Fruit fly (Drosophila melanogaster) whole organism, embryonic: ENCODE data around the gene Nph.
A peak's percentile ranks its signal among the peaks of the same experiment; 100 is the strongest.

Experiments used
- B-H1 ChIP-seq: fragments of 200-800 bp; sonication (Bioruptor generic); IDR thresholded peaks from 3 replicates; pipeline ENCODE4 v1.3.6; 2022; ENCODE audit warnings: missing biosample characterization, missing genetic modification characterization
- Bdp1 ChIP-seq: fragments of 200-800 bp; sonication (Bioruptor generic); optimal IDR thresholded peaks from 3 replicates; lab custom pipeline; 2016; ENCODE audit warnings: missing biosample characterization, missing genetic modification characterization
- Bteb2 ChIP-seq: fragments of 200-800 bp; sonication (Bioruptor generic); optimal IDR thresholded peaks from 2 replicates; lab custom pipeline; 2016; ENCODE audit warnings: missing biosample characterization, missing genetic modification characterization
- CG10267 ChIP-seq: fragments of 200-800 bp; sonication (Bioruptor generic); optimal IDR thresholded peaks from 2 replicates; lab custom pipeline; 2018; ENCODE audit warnings: missing biosample characterization, mild to moderate bottlenecking, missing genetic modification characterization, moderate library complexity
- CG11398 ChIP-seq: fragments of 200-800 bp; sonication (Bioruptor generic); optimal IDR thresholded peaks from 2 replicates; lab custom pipeline; 2016; ENCODE audit warnings: missing biosample characterization, missing genetic modification characterization
- CG11504 ChIP-seq: fragments of 200-800 bp; sonication (Bioruptor generic); optimal IDR thresholded peaks from 3 replicates; lab custom pipeline; 2019; ENCODE audit warnings: missing biosample characterization, mild to moderate bottlenecking, missing genetic modification characterization, moderate library complexity
- CG12155 ChIP-seq: fragments of 200-800 bp; sonication (Bioruptor generic); optimal IDR thresholded peaks from 3 replicates; lab custom pipeline; 2016; ENCODE audit warnings: missing biosample characterization, missing genetic modification characterization
- CG13123 ChIP-seq: fragments of 200-800 bp; sonication (Bioruptor generic); optimal IDR thresholded peaks from 2 replicates; lab custom pipeline; 2016; ENCODE audit warnings: missing biosample characterization, missing genetic modification characterization
- CG13624 ChIP-seq: fragments of 200-800 bp; sonication (Bioruptor generic); optimal IDR thresholded peaks from 2 replicates; lab custom pipeline; 2016; ENCODE audit warnings: missing biosample characterization, missing genetic modification characterization
- CG13894 ChIP-seq: fragments of 200-800 bp; sonication (Bioruptor generic); optimal IDR thresholded peaks from 3 replicates; lab custom pipeline; 2018; ENCODE audit warnings: missing biosample characterization, mild to moderate bottlenecking, missing genetic modification characterization, moderate library complexity
- CG17328 ChIP-seq: fragments of 200-800 bp; sonication (Bioruptor generic); IDR thresholded peaks from 2 replicates; pipeline ENCODE4 v1.3.6; 2022; ENCODE audit warnings: missing biosample characterization, missing genetic modification characterization
- CG17612 ChIP-seq: fragments of 200-800 bp; sonication (Bioruptor generic); IDR thresholded peaks from 2 replicates; pipeline ENCODE4 v1.3.6; 2022; ENCODE audit warnings: missing biosample characterization, missing genetic modification characterization
- CG18619 ChIP-seq: fragments of 200-800 bp; sonication (Bioruptor generic); optimal IDR thresholded peaks from 3 replicates; lab custom pipeline; 2017; ENCODE audit warnings: missing biosample characterization, mild to moderate bottlenecking, missing genetic modification characterization
- CG18764 ChIP-seq: fragments of 200-800 bp; sonication (Bioruptor generic); optimal IDR thresholded peaks from 3 replicates; lab custom pipeline; 2016; ENCODE audit warnings: missing biosample characterization, missing genetic modification characterization
- CG30403 ChIP-seq: fragments of 200-800 bp; sonication (Bioruptor generic); optimal IDR thresholded peaks from 3 replicates; lab custom pipeline; 2016; ENCODE audit warnings: missing biosample characterization, missing genetic modification characterization
- CG3065 ChIP-seq: fragments of 200-800 bp; sonication (Bioruptor generic); optimal IDR thresholded peaks from 2 replicates; lab custom pipeline; 2016; ENCODE audit warnings: missing biosample characterization, missing genetic modification characterization
- CG31441 ChIP-seq: fragments of 200-800 bp; sonication (Bioruptor generic); IDR thresholded peaks from 2 replicates; pipeline ENCODE4 v1.3.6; 2022; ENCODE audit warnings: missing biosample characterization, missing genetic modification characterization
- CG43689 ChIP-seq: fragments of 200-800 bp; sonication (Bioruptor generic); IDR thresholded peaks from 2 replicates; pipeline ENCODE4 v1.3.6; 2022; ENCODE audit warnings: missing biosample characterization, missing genetic modification characterization
- CG4617 ChIP-seq: fragments of 200-800 bp; sonication (Bioruptor generic); optimal IDR thresholded peaks from 3 replicates; lab custom pipeline; 2016; ENCODE audit warnings: missing biosample characterization, missing genetic modification characterization, borderline replicate concordance
- CG5180 ChIP-seq: fragments of 200-800 bp; sonication (Bioruptor generic); optimal IDR thresholded peaks from 3 replicates; lab custom pipeline; 2017; ENCODE audit warnings: missing biosample characterization, missing genetic modification characterization, mild to moderate bottlenecking, moderate library complexity, missing genetic modification reagents
- CG5953 ChIP-seq: fragments of 200-800 bp; sonication (Bioruptor generic); IDR thresholded peaks from 2 replicates; pipeline ENCODE4 v1.3.6; 2022; ENCODE audit warnings: missing biosample characterization, missing genetic modification characterization
- CG6765 ChIP-seq: fragments of 200-800 bp; sonication (Bioruptor generic); optimal IDR thresholded peaks from 3 replicates; lab custom pipeline; 2017; ENCODE audit warnings: missing biosample characterization, mild to moderate bottlenecking, missing genetic modification characterization
- CG9797 ChIP-seq: fragments of 200-800 bp; sonication (Bioruptor generic); optimal IDR thresholded peaks from 3 replicates; lab custom pipeline; 2018; ENCODE audit warnings: missing biosample characterization, mild to moderate bottlenecking, missing genetic modification characterization
- CG9817 ChIP-seq: fragments of 200-800 bp; sonication (Bioruptor generic); optimal IDR thresholded peaks from 2 replicates; lab custom pipeline; 2018; ENCODE audit warnings: missing biosample characterization, mild to moderate bottlenecking, missing genetic modification characterization, moderate library complexity
- CG9932 ChIP-seq: fragments of 200-800 bp; sonication (Bioruptor generic); IDR thresholded peaks from 2 replicates; pipeline ENCODE4 v1.3.6; 2022; ENCODE audit warnings: missing biosample characterization, missing genetic modification characterization
- CoRest ChIP-seq: fragments of 200-800 bp; sonication (Bioruptor generic); optimal IDR thresholded peaks from 3 replicates; lab custom pipeline; 2018; ENCODE audit warnings: missing biosample characterization, mild to moderate bottlenecking, missing genetic modification characterization, moderate library complexity
- Fer3 ChIP-seq: fragments of 200-800 bp; sonication (Bioruptor generic); optimal IDR thresholded peaks from 2 replicates; lab custom pipeline; 2018; ENCODE audit warnings: missing biosample characterization, mild to moderate bottlenecking, missing genetic modification characterization, moderate library complexity
- H15 ChIP-seq: fragments of 200-800 bp; sonication (Bioruptor generic); IDR thresholded peaks from 3 replicates; pipeline ENCODE4 v1.3.6; 2022; ENCODE audit warnings: missing biosample characterization, missing genetic modification characterization
- H2.0 ChIP-seq: fragments of 200-800 bp; sonication (Bioruptor generic); IDR thresholded peaks from 2 replicates; pipeline ENCODE4 v1.3.6; 2022; ENCODE audit warnings: missing biosample characterization, missing genetic modification characterization
- Myb ChIP-seq: fragments of 200-800 bp; sonication (Bioruptor generic); optimal IDR thresholded peaks from 2 replicates; lab custom pipeline; 2016; ENCODE audit warnings: missing biosample characterization, missing genetic modification characterization
- Oli ChIP-seq: fragments of 200-800 bp; sonication (Bioruptor generic); optimal IDR thresholded peaks from 2 replicates; lab custom pipeline; 2018; ENCODE audit warnings: missing biosample characterization, mild to moderate bottlenecking, missing genetic modification characterization, moderate library complexity
- TFAM ChIP-seq: fragments of 200-800 bp; sonication (Bioruptor generic); optimal IDR thresholded peaks from 2 replicates; lab custom pipeline; 2017; ENCODE audit warnings: missing biosample characterization, missing genetic modification characterization, inconsistent platforms
- Xbp1 ChIP-seq: fragments of 200-800 bp; sonication (Bioruptor generic); optimal IDR thresholded peaks from 3 replicates; lab custom pipeline; 2016; ENCODE audit warnings: missing biosample characterization, mild to moderate bottlenecking, missing genetic modification characterization
- caup ChIP-seq: fragments of 200-800 bp; sonication (Bioruptor generic); optimal IDR thresholded peaks from 3 replicates; lab custom pipeline; 2017; ENCODE audit warnings: missing biosample characterization, mild to moderate bottlenecking, missing genetic modification characterization, moderate library complexity; ENCODE audit not compliant: severe bottlenecking
- corto ChIP-seq: fragments of 200-800 bp; sonication (Bioruptor generic); optimal IDR thresholded peaks from 2 replicates; lab custom pipeline; 2016; ENCODE audit warnings: missing biosample characterization, mild to moderate bottlenecking, missing genetic modification characterization, moderate library complexity
- fd3F ChIP-seq: fragments of 200-800 bp; sonication (Bioruptor generic); optimal IDR thresholded peaks from 2 replicates; lab custom pipeline; 2018; ENCODE audit warnings: missing biosample characterization, mild to moderate bottlenecking, missing genetic modification characterization, moderate library complexity
- gem ChIP-seq: fragments of 200-800 bp; sonication (Bioruptor generic); optimal IDR thresholded peaks from 2 replicates; lab custom pipeline; 2019; ENCODE audit warnings: missing biosample characterization, mild to moderate bottlenecking, missing genetic modification characterization, moderate library complexity
- gsb ChIP-seq: fragments of 200-800 bp; sonication (Bioruptor generic); IDR thresholded peaks from 2 replicates; pipeline ENCODE4 v1.3.6; 2022; ENCODE audit warnings: missing biosample characterization, missing genetic modification characterization
- kah ChIP-seq: fragments of 200-800 bp; sonication (Bioruptor generic); optimal IDR thresholded peaks from 2 replicates; lab custom pipeline; 2018; ENCODE audit warnings: missing biosample characterization, mild to moderate bottlenecking, missing genetic modification characterization
- kay ChIP-seq: fragments of 200-800 bp; sonication (Bioruptor generic); optimal IDR thresholded peaks from 2 replicates; lab custom pipeline; 2016; ENCODE audit warnings: missing biosample characterization, missing genetic modification characterization
- klu ChIP-seq: fragments of 200-800 bp; sonication (Bioruptor generic); IDR thresholded peaks from 2 replicates; pipeline ENCODE4 v1.3.6; 2022; ENCODE audit warnings: missing biosample characterization, missing genetic modification characterization
- lmd ChIP-seq: fragments of 200-800 bp; sonication (Bioruptor generic); IDR thresholded peaks from 2 replicates; pipeline ENCODE4 v1.3.6; 2022; ENCODE audit warnings: missing biosample characterization, missing genetic modification characterization
- mirr ChIP-seq: fragments of 200-800 bp; sonication (Bioruptor generic); optimal IDR thresholded peaks from 3 replicates; lab custom pipeline; 2018; ENCODE audit warnings: missing biosample characterization, mild to moderate bottlenecking, missing genetic modification characterization
- nau ChIP-seq: fragments of 200-800 bp; sonication (Bioruptor generic); optimal IDR thresholded peaks from 3 replicates; lab custom pipeline; 2017; ENCODE audit warnings: missing biosample characterization, mild to moderate bottlenecking, missing genetic modification characterization, missing genetic modification reagents
- seq ChIP-seq: fragments of 200-800 bp; sonication (Bioruptor generic); IDR thresholded peaks from 2 replicates; pipeline ENCODE4 v1.3.6; 2022; ENCODE audit warnings: missing biosample characterization, missing genetic modification characterization
- sna ChIP-seq: fragments of 200-800 bp; sonication (Bioruptor generic); IDR thresholded peaks from 2 replicates; pipeline ENCODE4 v1.3.6; 2022; ENCODE audit warnings: missing biosample characterization, missing genetic modification characterization; ENCODE audit not compliant: partially characterized antibody
- ssp ChIP-seq: fragments of 200-800 bp; sonication (Bioruptor generic); IDR thresholded peaks from 2 replicates; pipeline ENCODE4 v1.3.6; 2022; ENCODE audit warnings: missing biosample characterization, missing genetic modification characterization
- trh ChIP-seq: fragments of 200-800 bp; sonication (Bioruptor generic); optimal IDR thresholded peaks from 2 replicates; lab custom pipeline; 2016; ENCODE audit warnings: missing biosample characterization, missing genetic modification characterization
- vnd ChIP-seq: fragments of 200-800 bp; sonication (Bioruptor generic); IDR thresholded peaks from 3 replicates; pipeline ENCODE4 v1.3.6; 2022; ENCODE audit warnings: missing biosample characterization, missing genetic modification characterization; ENCODE audit not compliant: partially characterized antibody

Nph gene

dm6 chr3R:30043139-30043744, 38.6 kb upstream of the Nph start, which contains the start of gene Sry-delta (continued):
- peak; percentile 64 for TF ChIP-seq klu (GFP tag; lab: Robert Waterston, UW)
- peak; percentile 82 for TF ChIP-seq mirr (GFP tag; lab: Kevin White, UChicago)
- no peak; the same call in 1 of the 2 replicates for TF ChIP-seq CG31441 (GFP tag; lab: Robert Waterston, UW)
- peak; percentile 66 for TF ChIP-seq CG9797 (GFP tag; lab: Kevin White, UChicago)
- TF ChIP-seq ssp: peak; percentile 83
- TF ChIP-seq CG30403: peak; percentile 90
- no peak for TF ChIP-seq caup (GFP tag; lab: Kevin White, UChicago)
- TF ChIP-seq fd3F (GFP tag; lab: Kevin White, UChicago): peak; percentile 3
- TF ChIP-seq CG4617 (GFP tag; lab: Kevin White, UChicago): peak; percentile 98
- TF ChIP-seq sna (GFP tag; lab: Robert Waterston, UW): peak; percentile 81
- TF ChIP-seq vnd: peak; percentile 46; the same call in 2 of the 3 replicates
- TF ChIP-seq Bteb2: peak; percentile 74
- peak; percentile 45 for TF ChIP-seq CG3065 (GFP tag; lab: Kevin White, UChicago)
- peak; percentile 79 for TF ChIP-seq CG10267 (tag; lab: Kevin White, UChicago)
- TF ChIP-seq TFAM (GFP tag; lab: Kevin White, UChicago): peak; percentile 13
- TF ChIP-seq CG18764 (GFP tag; lab: Kevin White, UChicago): peak; percentile 80
- peak; percentile 60 for TF ChIP-seq H2.0 (GFP tag; lab: Robert Waterston, UW)
- TF ChIP-seq CG18619 (GFP tag; lab: Kevin White, UChicago): peak; percentile 62
- peak; percentile 75 for TF ChIP-seq Fer3
- peak; percentile 70 for TF ChIP-seq Myb (GFP tag; lab: Kevin White, UChicago)
- TF ChIP-seq CG17612: no peak; the same call in 1 of the 2 replicates
- peak; percentile 70 for TF ChIP-seq CoRest (tag; lab: Kevin White, UChicago)
- peak; percentile 89 for TF ChIP-seq CG13894 (tag; lab: Kevin White, UChicago)
- TF ChIP-seq seq: no peak; the same call in 1 of the 2 replicates
- TF ChIP-seq CG6765: peak; percentile 40
- TF ChIP-seq CG5953 (GFP tag; lab: Robert Waterston, UW): 0 out of 2 replicates have a peak, but pooled peaks have one; percentile 23
- TF ChIP-seq CG12155 (GFP tag; lab: Kevin White, UChicago): peak; percentile 81
- peak; percentile 79 for TF ChIP-seq CG9817 (tag; lab: Kevin White, UChicago)
- TF ChIP-seq gem (tag; lab: Kevin White, UChicago): no peak
- no peak for TF ChIP-seq CG5180 (GFP tag; lab: Kevin White, UChicago)
- TF ChIP-seq H15 (GFP tag; lab: Robert Waterston, UW): peak; percentile 61; the same call in 1 of the 3 replicates
- peak; percentile 70 for TF ChIP-seq CG11398 (GFP tag; lab: Kevin White, UChicago)
- TF ChIP-seq Xbp1 (GFP tag; lab: Kevin White, UChicago): peak; percentile 91
- TF ChIP-seq kah: peak; percentile 21
- no peak for TF ChIP-seq CG43689 (GFP tag; lab: Robert Waterston, UW)
- TF ChIP-seq B-H1 (GFP tag; lab: Robert Waterston, UW): peak; percentile 45
- TF ChIP-seq gsb (GFP tag; lab: Robert Waterston, UW): 0 out of 2 replicates have a peak, but pooled peaks have one; percentile 8
- peak; percentile 73 for TF ChIP-seq CG17328 (GFP tag; lab: Robert Waterston, UW)
- TF ChIP-seq Bdp1 (GFP tag; lab: Kevin White, UChicago): peak; percentile 73
- no peak for TF ChIP-seq nau (GFP tag; lab: Kevin White, UChicago)
- no peak for TF ChIP-seq CG11504 (tag; lab: Kevin White, UChicago)
- TF ChIP-seq corto (GFP tag; lab: Kevin White, UChicago): no peak
- TF ChIP-seq lmd (GFP tag; lab: Robert Waterston, UW): peak; percentile 62; the same call in 1 of the 2 replicates
- peak; percentile 90 for TF ChIP-seq CG13624
- no peak for TF ChIP-seq Oli (tag; lab: Kevin White, UChicago)
- TF ChIP-seq CG9932 (GFP tag; lab: Robert Waterston, UW): peak; percentile 96
- peak; percentile 61 for TF ChIP-seq kay (GFP tag; lab: Kevin White, UChicago)
- TF ChIP-seq trh (GFP tag; lab: Kevin White, UChicago): peak; percentile 75
- peak; percentile 40 for TF ChIP-seq CG13123
